Worm (Caenorhabditis elegans) whole organism, L4 larva: ENCODE results near the gene adbp-1.

Experiments used
- ceh-62 ChIP-seq: sonication (generic microtip); optimal IDR thresholded peaks from 2 replicates; lab custom pipeline; 2017; ENCODE audit warnings: missing biosample characterization, missing genetic modification characterization
- hmg-1.1 ChIP-seq: fragments of 200-800 bp; sonication (Bioruptor generic); IDR thresholded peaks from 2 replicates; pipeline ENCODE4 v1.3.6; 2022; ENCODE audit warnings: missing genetic modification reagents, missing genetic modification characterization, missing compliant biosample characterization
- lsy-2 ChIP-seq, 2 experiments: fragments of 150-350 bp in 1 of 2; sonication (generic microtip) in 1 of 2; optimal IDR thresholded peaks; 2 replicates each; lab custom pipeline; 2014 to 2017; ENCODE audit warnings: missing biosample characterization in 2 of 2, missing genetic modification characterization in 2 of 2
- madf-9 ChIP-seq: fragments of 200-800 bp; sonication (Bioruptor generic); conservative IDR thresholded peaks from 2 replicates; pipeline ENCODE4 v1.3.6; 2022; ENCODE audit warnings: missing genetic modification reagents, missing genetic modification characterization, missing compliant biosample characterization
- nhr-11 ChIP-seq: fragments of 150-350 bp; optimal IDR thresholded peaks from 2 replicates; lab custom pipeline; 2014; ENCODE audit warnings: missing biosample characterization, missing genetic modification characterization
- nhr-25 ChIP-seq: sonication (generic microtip); optimal IDR thresholded peaks from 2 replicates; lab custom pipeline; 2017; ENCODE audit warnings: missing genetic modification characterization, mild to moderate bottlenecking, missing compliant biosample characterization, antibody characterized with exemption, moderate library complexity, borderline replicate concordance; ENCODE audit not compliant: insufficient read depth

- no peak for TF ChIP-seq nhr-25 (tag; lab: Kevin White, UChicago)
- TF ChIP-seq madf-9, result no peak
- no peak for TF ChIP-seq ceh-62 (tag; lab: Kevin White, UChicago)
- TF ChIP-seq hmg-1.1 (GFP tag; lab: Robert Waterston, UW), result no peak
- TF ChIP-seq lsy-2 (tag; optimal IDR thresholded peaks at IDR 0.05; lab: Kevin White, UChicago), result no peak
- no peak for TF ChIP-seq nhr-11 (tag; lab: Kevin White, UChicago)
Measured at ce11 chrII:11479076-11479475, 35.1 kb downstream of the adbp-1 start, which contains the start of gene W02B12.12.
